Fruit fly (Drosophila melanogaster): ENCODE measurements around the gene Hrb98DE.

dm6 chr3R:28555324-28555723, 44.3 kb upstream of the Hrb98DE start:
- no peak for TF ChIP-seq CG34406 (GFP tag; optimal IDR thresholded peaks at IDR 0.05)
- TF ChIP-seq Sox102F (GFP tag; optimal IDR thresholded peaks at IDR 0.05) = no peak
- TF ChIP-seq CG6163 (GFP tag; IDR thresholded peaks at IDR 0.05) = no peak
- no peak for TF ChIP-seq dsx (GFP tag; optimal IDR thresholded peaks at IDR 0.05; ENCODE audit: poor library complexity, severe bottlenecking)
- TF ChIP-seq CG31627 (GFP tag; optimal IDR thresholded peaks at IDR 0.05) = no peak

Measured in whole organism, prepupa.